Worm (Caenorhabditis elegans) whole organism, late embryonic: ENCODE measurements around the gene K09C4.7.

Experiments used
- C08G9.2 ChIP-seq: sonication (generic microtip); optimal IDR thresholded peaks from 2 replicates; lab custom pipeline; 2016; ENCODE audit warnings: mild to moderate bottlenecking, missing genetic modification characterization, moderate library complexity, missing compliant biosample characterization
- C38D4.7 ChIP-seq: fragments of 200-800 bp; sonication (Bioruptor generic); optimal IDR thresholded peaks from 2 replicates; lab custom pipeline; 2018; ENCODE audit warnings: mild to moderate bottlenecking, missing genetic modification characterization, moderate library complexity, missing compliant biosample characterization
- F13H6.1 ChIP-seq: sonication (generic microtip); optimal IDR thresholded peaks from 2 replicates; lab custom pipeline; 2016; ENCODE audit warnings: missing genetic modification characterization, missing compliant biosample characterization
- K02D7.2 ChIP-seq: sonication (generic microtip); optimal IDR thresholded peaks from 2 replicates; lab custom pipeline; 2017; ENCODE audit warnings: mild to moderate bottlenecking, missing genetic modification characterization, missing compliant biosample characterization
- K09A11.1 ChIP-seq: sonication (generic microtip); optimal IDR thresholded peaks from 2 replicates; lab custom pipeline; 2017; ENCODE audit warnings: antibody characterized with exemption, mild to moderate bottlenecking, missing genetic modification characterization, missing compliant biosample characterization; ENCODE audit not compliant: insufficient read depth
- T23F11.4 ChIP-seq: fragments of 200-800 bp; sonication (Bioruptor generic); optimal IDR thresholded peaks from 2 replicates; lab custom pipeline; 2018; ENCODE audit warnings: mild to moderate bottlenecking, missing genetic modification characterization, missing compliant biosample characterization
- ahr-1 ChIP-seq: sonication (generic microtip); optimal IDR thresholded peaks from 2 replicates; lab custom pipeline; 2016; ENCODE audit warnings: missing genetic modification characterization, missing compliant biosample characterization
- ama-1 ChIP-seq: fragments of 150-350 bp; optimal IDR thresholded peaks from 2 replicates; lab custom pipeline; 2014
- ceh-14 ChIP-seq: sonication (generic microtip); optimal IDR thresholded peaks from 2 replicates; lab custom pipeline; 2016; ENCODE audit warnings: missing genotype, missing genetic modification characterization, missing compliant biosample characterization
- ceh-19 ChIP-seq: fragments of 200-800 bp; sonication (Bioruptor generic); optimal IDR thresholded peaks from 2 replicates; lab custom pipeline; 2018; ENCODE audit warnings: mild to moderate bottlenecking, missing genetic modification characterization, missing compliant biosample characterization
- ceh-2 ChIP-seq: sonication (generic microtip); optimal IDR thresholded peaks from 2 replicates; lab custom pipeline; 2016; ENCODE audit warnings: missing genotype, missing genetic modification characterization, missing compliant biosample characterization
- ceh-30 ChIP-seq: fragments of 150-350 bp; optimal IDR thresholded peaks from 2 replicates; lab custom pipeline; 2014; ENCODE audit warnings: missing biosample characterization, missing genetic modification characterization
- ceh-31 ChIP-seq: sonication (generic microtip); optimal IDR thresholded peaks from 2 replicates; lab custom pipeline; 2016; ENCODE audit warnings: missing genetic modification characterization, missing compliant biosample characterization
- ceh-34 ChIP-seq: sonication (generic microtip); optimal IDR thresholded peaks from 2 replicates; lab custom pipeline; 2016; ENCODE audit warnings: mild to moderate bottlenecking, missing genetic modification characterization, missing compliant biosample characterization
- ceh-48 ChIP-seq: sonication (generic microtip); optimal IDR thresholded peaks from 2 replicates; lab custom pipeline; 2016; ENCODE audit warnings: missing genetic modification characterization, inconsistent platforms, missing compliant biosample characterization
- dmd-4 ChIP-seq: sonication (generic microtip); optimal IDR thresholded peaks from 2 replicates; lab custom pipeline; 2016; ENCODE audit warnings: borderline replicate concordance, missing genetic modification characterization, missing compliant biosample characterization
- dve-1 ChIP-seq: sonication (generic microtip); optimal IDR thresholded peaks from 2 replicates; lab custom pipeline; 2017; ENCODE audit warnings: antibody characterized with exemption, mild to moderate bottlenecking, missing genetic modification characterization, missing compliant biosample characterization
- elt-2 ChIP-seq: sonication (generic microtip); optimal IDR thresholded peaks from 2 replicates; lab custom pipeline; 2016; ENCODE audit warnings: missing genetic modification reagents, missing genetic modification characterization, missing compliant biosample characterization
- elt-4 ChIP-seq: sonication (generic microtip); optimal IDR thresholded peaks from 2 replicates; lab custom pipeline; 2016; ENCODE audit warnings: missing genetic modification characterization, missing compliant biosample characterization
- ets-4 ChIP-seq: sonication (generic microtip); optimal IDR thresholded peaks from 2 replicates; lab custom pipeline; 2016; ENCODE audit warnings: missing genetic modification characterization, missing compliant biosample characterization
- eyg-1 ChIP-seq: sonication (generic microtip); optimal IDR thresholded peaks from 2 replicates; lab custom pipeline; 2016; ENCODE audit warnings: missing genotype, missing genetic modification characterization, missing compliant biosample characterization
- fkh-10 ChIP-seq: fragments of 150-350 bp; optimal IDR thresholded peaks from 2 replicates; lab custom pipeline; 2014; ENCODE audit warnings: missing biosample characterization, missing genetic modification reagents, missing genetic modification characterization
- hlh-13 ChIP-seq: fragments of 200-800 bp; sonication (Bioruptor generic); optimal IDR thresholded peaks from 2 replicates; lab custom pipeline; 2018; ENCODE audit warnings: mild to moderate bottlenecking, missing genetic modification characterization, missing compliant biosample characterization
- hlh-15 ChIP-seq: sonication (generic microtip); optimal IDR thresholded peaks from 2 replicates; lab custom pipeline; 2016; ENCODE audit warnings: missing genetic modification characterization, missing compliant biosample characterization
- hlh-30 ChIP-seq: sonication (generic microtip); optimal IDR thresholded peaks from 2 replicates; lab custom pipeline; 2017; ENCODE audit warnings: antibody characterized with exemption, missing genetic modification characterization, missing compliant biosample characterization; ENCODE audit not compliant: insufficient read depth
- hlh-6 ChIP-seq: sonication (generic microtip); optimal IDR thresholded peaks from 2 replicates; lab custom pipeline; 2016; ENCODE audit warnings: missing genotype, missing genetic modification characterization, missing compliant biosample characterization
- hlh-8 ChIP-seq: sonication (generic microtip); optimal IDR thresholded peaks from 2 replicates; lab custom pipeline; 2016; ENCODE audit warnings: missing genotype, missing genetic modification characterization, missing compliant biosample characterization
- madf-2 ChIP-seq: sonication (generic microtip); optimal IDR thresholded peaks from 2 replicates; lab custom pipeline; 2017; ENCODE audit warnings: missing genetic modification characterization, missing compliant biosample characterization
- mec-3 ChIP-seq: sonication (generic microtip); optimal IDR thresholded peaks from 2 replicates; lab custom pipeline; 2016; ENCODE audit warnings: borderline replicate concordance, missing genetic modification characterization, missing compliant biosample characterization
- nfya-1 ChIP-seq: sonication (generic microtip); optimal IDR thresholded peaks from 2 replicates; lab custom pipeline; 2017; ENCODE audit warnings: missing genetic modification characterization, mild to moderate bottlenecking, missing compliant biosample characterization, antibody characterized with exemption, moderate library complexity
- nhr-11 ChIP-seq: fragments of 150-350 bp; optimal IDR thresholded peaks from 2 replicates; lab custom pipeline; 2014; ENCODE audit warnings: missing biosample characterization, missing genetic modification characterization
- nhr-232 ChIP-seq: sonication (generic microtip); optimal IDR thresholded peaks from 2 replicates; lab custom pipeline; 2016; ENCODE audit warnings: missing genetic modification characterization, missing compliant biosample characterization
- npax-4 ChIP-seq: sonication (generic microtip); optimal IDR thresholded peaks from 2 replicates; lab custom pipeline; 2016; ENCODE audit warnings: missing genetic modification characterization, missing compliant biosample characterization
- pat-9 ChIP-seq: fragments of 200-800 bp; sonication (Bioruptor generic); optimal IDR thresholded peaks from 2 replicates; lab custom pipeline; 2018; ENCODE audit warnings: mild to moderate bottlenecking, missing genetic modification characterization, moderate library complexity, missing compliant biosample characterization
- pha-4 ChIP-seq: fragments of 150-350 bp; optimal IDR thresholded peaks from 2 replicates; lab custom pipeline; 2018; ENCODE audit warnings: missing biosample characterization, missing genetic modification reagents, missing genetic modification characterization
- pros-1 ChIP-seq: fragments of 150-350 bp; optimal IDR thresholded peaks from 2 replicates; lab custom pipeline; 2014; ENCODE audit warnings: missing biosample characterization, missing genetic modification reagents, missing genetic modification characterization
- ref-2 ChIP-seq: sonication (generic microtip); optimal IDR thresholded peaks from 2 replicates; lab custom pipeline; 2016; ENCODE audit warnings: missing genetic modification characterization, missing compliant biosample characterization
- sdc-2 ChIP-seq: sonication (generic microtip); optimal IDR thresholded peaks from 2 replicates; lab custom pipeline; 2016; ENCODE audit warnings: missing genotype, missing genetic modification characterization, missing compliant biosample characterization
- sox-4 ChIP-seq: sonication (generic microtip); optimal IDR thresholded peaks from 2 replicates; lab custom pipeline; 2017; ENCODE audit warnings: mild to moderate bottlenecking, missing genetic modification characterization, inconsistent platforms, missing compliant biosample characterization
- tbx-2 ChIP-seq: sonication (generic microtip); optimal IDR thresholded peaks from 2 replicates; lab custom pipeline; 2016; ENCODE audit warnings: missing genetic modification characterization, missing compliant biosample characterization
- tbx-7 ChIP-seq: sonication (generic microtip); optimal IDR thresholded peaks from 2 replicates; lab custom pipeline; 2016; ENCODE audit warnings: missing genotype, missing genetic modification characterization, missing compliant biosample characterization
- ttx-3 ChIP-seq: sonication (generic microtip); optimal IDR thresholded peaks from 2 replicates; lab custom pipeline; 2016; ENCODE audit warnings: missing genetic modification reagents, missing genetic modification characterization, missing compliant biosample characterization
- unc-3 ChIP-seq, 2 experiments: fragments of 200-800 bp in 1 of 2; sonication (Bioruptor generic) in 1 of 2; sonication (generic microtip) in 1 of 2; conservative IDR thresholded peaks in 1 of 2; optimal IDR thresholded peaks in 1 of 2; 2 replicates each; pipeline versions ENCODE4 v1.3.6 to Lab custom; 2016 to 2022; ENCODE audit warnings: missing compliant biosample characterization in 2 of 2, missing genetic modification characterization in 2 of 2, missing genetic modification reagents in 1 of 2
- unc-42 ChIP-seq: sonication (generic microtip); optimal IDR thresholded peaks from 2 replicates; lab custom pipeline; 2016; ENCODE audit warnings: missing genotype, missing genetic modification characterization, missing compliant biosample characterization
- unc-55 ChIP-seq: sonication (generic microtip); optimal IDR thresholded peaks from 2 replicates; lab custom pipeline; 2017; ENCODE audit warnings: missing biosample characterization, missing genetic modification reagents, missing genetic modification characterization
- zip-5 ChIP-seq: sonication (generic microtip); optimal IDR thresholded peaks from 2 replicates; lab custom pipeline; 2016; ENCODE audit warnings: missing genetic modification characterization, missing compliant biosample characterization

The K09C4.7 gene

DNA sequence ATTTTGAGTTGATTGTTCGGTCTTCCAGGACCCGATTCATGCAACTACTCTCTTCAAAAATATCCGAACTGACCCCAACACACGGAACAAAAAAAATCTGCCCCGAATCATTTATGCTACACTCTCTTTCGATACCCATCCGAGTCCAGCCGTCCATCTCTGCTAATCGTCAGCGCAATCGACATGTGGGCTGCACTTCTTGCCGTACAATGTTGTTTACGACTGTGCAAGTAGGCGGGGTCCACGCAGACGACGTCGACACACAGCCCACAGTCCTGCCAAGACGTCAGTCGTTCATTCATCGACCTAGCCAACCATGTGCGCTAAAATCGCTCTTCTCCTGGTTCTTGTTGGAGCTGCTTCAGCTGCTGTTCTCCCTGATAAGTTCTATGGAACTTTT is 13.8 kb upstream of the K09C4.7 start, which contains the start of gene lbp-1:
Gene lbp-1 (plus strand): TSS at position 301 of the 400 bp plus-strand sequence.
- TF ChIP-seq pha-4: no peak
- TF ChIP-seq zip-5 (tag; lab: Kevin White, UChicago): no peak
- no peak for TF ChIP-seq sdc-2 (tag; lab: Kevin White, UChicago)
- TF ChIP-seq unc-42: no peak
- TF ChIP-seq elt-4 (tag; lab: Kevin White, UChicago): no peak
- TF ChIP-seq K02D7.2: no peak
- TF ChIP-seq dve-1 (tag; lab: Kevin White, UChicago): no peak
- TF ChIP-seq nfya-1: no peak
- TF ChIP-seq C08G9.2 (tag; lab: Kevin White, UChicago): no peak
- no peak for TF ChIP-seq npax-4 (tag; lab: Kevin White, UChicago)
- TF ChIP-seq nhr-232 (tag; lab: Kevin White, UChicago): no peak
- TF ChIP-seq sox-4 (tag; lab: Kevin White, UChicago): no peak
- TF ChIP-seq hlh-8 (tag; lab: Kevin White, UChicago): no peak
- no peak for TF ChIP-seq ceh-48 (tag; lab: Kevin White, UChicago)
- no peak for TF ChIP-seq hlh-6
- TF ChIP-seq eyg-1 (tag; lab: Kevin White, UChicago): no peak
- TF ChIP-seq C38D4.7 (GFP tag; lab: Kevin White, UChicago): no peak
- no peak for TF ChIP-seq elt-2 (tag; lab: Kevin White, UChicago)

DNA sequence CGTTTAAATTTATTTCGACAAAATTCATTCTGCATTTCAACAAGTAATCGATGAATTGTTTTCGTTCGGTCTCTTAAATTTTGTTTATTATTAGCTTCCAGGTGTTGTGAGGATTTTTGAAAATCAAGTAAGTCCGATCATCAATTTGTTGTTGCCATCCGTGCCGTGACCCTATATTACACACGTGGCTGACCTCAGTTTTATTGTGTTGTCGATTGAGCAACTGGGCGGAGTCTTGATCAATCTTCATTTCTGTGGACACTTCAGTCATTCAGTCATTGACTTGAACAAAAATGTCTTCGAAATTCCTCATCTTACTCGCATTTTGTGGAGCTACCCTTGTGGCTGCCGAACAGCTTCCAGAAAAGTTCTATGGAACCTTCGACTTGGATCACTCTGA is 12.2 kb upstream of the K09C4.7 start, which contains the start of gene lbp-2:
Gene lbp-2 (plus strand): TSS at position 102 of the 400 bp plus-strand sequence.
- no peak for TF ChIP-seq hlh-30
- TF ChIP-seq ttx-3: no peak
- no peak for TF ChIP-seq K09A11.1
- no peak for TF ChIP-seq F13H6.1 (tag; lab: Kevin White, UChicago)
- no peak for TF ChIP-seq ceh-34 (tag; lab: Kevin White, UChicago)
- no peak for TF ChIP-seq zip-5 (tag; lab: Kevin White, UChicago)
- TF ChIP-seq ceh-2 (tag; lab: Kevin White, UChicago): no peak
- no peak for TF ChIP-seq ref-2 (tag; lab: Kevin White, UChicago)
- TF ChIP-seq eyg-1 (tag; lab: Kevin White, UChicago): no peak
- TF ChIP-seq sox-4 (tag; lab: Kevin White, UChicago): no peak
- no peak for TF ChIP-seq fkh-10
- TF ChIP-seq madf-2 (tag; lab: Kevin White, UChicago): no peak
- TF ChIP-seq tbx-2 (tag; lab: Kevin White, UChicago): no peak
- TF ChIP-seq C38D4.7 (GFP tag; lab: Kevin White, UChicago): no peak
- no peak for TF ChIP-seq pat-9 (tag; lab: Kevin White, UChicago)
- TF ChIP-seq elt-4 (tag; lab: Kevin White, UChicago): no peak
- TF ChIP-seq ama-1 (lab: Kevin White, UChicago): no peak
- TF ChIP-seq ceh-30: no peak
- TF ChIP-seq hlh-6: no peak
- TF ChIP-seq nhr-11: no peak
- TF ChIP-seq, all 69 proteins: peak for 0

DNA sequence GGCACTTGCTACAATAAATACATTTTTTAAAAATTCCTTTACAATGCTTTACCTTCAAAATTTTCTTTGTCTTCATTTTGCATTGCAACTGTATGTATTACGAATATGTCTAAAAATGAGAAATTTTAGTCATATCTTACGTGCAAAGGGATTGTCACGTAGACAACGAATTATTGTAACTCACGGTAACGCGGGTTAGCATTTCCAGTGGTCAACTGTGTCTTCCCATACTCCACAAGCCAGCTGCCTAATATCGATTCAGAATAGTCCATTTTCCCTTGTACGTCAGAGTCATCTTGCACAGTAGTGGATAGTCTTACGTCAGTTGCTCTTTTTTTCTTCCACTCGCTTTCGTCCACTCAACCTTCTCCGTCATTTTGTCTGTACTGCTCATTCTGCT is 10.1 kb upstream of the K09C4.7 start, which contains the start of gene fbxb-71:
Gene fbxb-71 (plus strand): TSS at position 301 of the 400 bp plus-strand sequence.
- TF ChIP-seq ets-4 (tag; lab: Kevin White, UChicago): no peak
- TF ChIP-seq ahr-1: no peak
- no peak for TF ChIP-seq T23F11.4
- no peak for TF ChIP-seq fkh-10
- TF ChIP-seq hlh-13 (GFP tag; lab: Kevin White, UChicago): no peak
- no peak for TF ChIP-seq ceh-31
- TF ChIP-seq unc-3 (GFP tag; conservative IDR thresholded peaks at IDR 0.05; lab: Robert Waterston, UW): no peak
- no peak for TF ChIP-seq unc-3 (tag; optimal IDR thresholded peaks at IDR 0.05; lab: Kevin White, UChicago)
- no peak for TF ChIP-seq ceh-14 (tag; lab: Kevin White, UChicago)
- no peak for TF ChIP-seq K02D7.2
- no peak for TF ChIP-seq ceh-2 (tag; lab: Kevin White, UChicago)
- no peak for TF ChIP-seq hlh-15 (tag; lab: Kevin White, UChicago)
- TF ChIP-seq pros-1 (tag; lab: Kevin White, UChicago): no peak
- no peak for TF ChIP-seq ceh-19
- TF ChIP-seq unc-55 (GFP tag; lab: Kevin White, UChicago): no peak
- TF ChIP-seq nfya-1: no peak
- no peak for TF ChIP-seq unc-42
- TF ChIP-seq tbx-7 (tag; lab: Kevin White, UChicago): no peak
- TF ChIP-seq dmd-4 (tag; lab: Kevin White, UChicago): no peak
- no peak for TF ChIP-seq nhr-11
- no peak for TF ChIP-seq mec-3
